Fruit fly (Drosophila melanogaster) whole organism, wandering third instar larva: Measurements from ENCODE around the gene Ogg1.

ENCODE experiments used
- CG32264 ChIP-seq: fragments of 200-800 bp; sonication (Bioruptor generic); optimal IDR thresholded peaks from 2 replicates; lab custom pipeline; 2016; ENCODE audit warnings: missing biosample characterization, missing genetic modification characterization
- br ChIP-seq: fragments of 200-800 bp; sonication (Bioruptor generic); optimal IDR thresholded peaks from 2 replicates; lab custom pipeline; 2016; ENCODE audit warnings: missing biosample characterization, missing genetic modification characterization
- ey ChIP-seq: fragments of 200-800 bp; sonication (Bioruptor generic); optimal IDR thresholded peaks from 2 replicates; lab custom pipeline; 2016; ENCODE audit warnings: missing biosample characterization, missing genetic modification characterization
- h ChIP-seq: fragments of 200-800 bp; sonication (Bioruptor generic); optimal IDR thresholded peaks from 3 replicates; lab custom pipeline; 2016; ENCODE audit warnings: missing biosample characterization, mild to moderate bottlenecking, missing genetic modification characterization
- woc ChIP-seq: sonication (Bioruptor generic); optimal IDR thresholded peaks from 2 replicates; lab custom pipeline; 2016; ENCODE audit warnings: missing biosample characterization, mild to moderate bottlenecking, missing genetic modification characterization

DNA sequence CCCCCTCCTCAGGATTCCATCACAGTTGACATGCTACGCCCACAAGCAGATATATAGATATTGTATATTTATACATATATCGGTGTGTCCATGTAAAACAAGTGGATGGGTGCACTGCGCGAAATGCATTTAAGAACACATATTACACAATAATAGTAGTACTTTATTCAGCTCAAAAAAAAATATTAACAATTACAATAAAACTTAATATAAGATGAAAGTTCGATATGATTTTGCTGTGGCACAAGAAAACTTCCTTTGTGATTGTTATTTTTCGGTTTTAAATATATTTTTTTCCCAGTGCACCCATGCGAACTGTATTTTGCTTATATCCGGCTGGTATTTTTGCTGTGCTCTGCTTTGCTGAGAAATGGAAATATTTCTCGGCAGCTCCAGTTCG is 41.3 kb downstream of the Ogg1 start:
- no peak for TF ChIP-seq woc (GFP tag; lab: Kevin White, UChicago)
- TF ChIP-seq ey (GFP tag; lab: Kevin White, UChicago) = no peak
- TF ChIP-seq h (GFP tag; lab: Kevin White, UChicago) = no peak
- no peak for TF ChIP-seq CG32264 (GFP tag; lab: Kevin White, UChicago)
- TF ChIP-seq br (GFP tag; lab: Kevin White, UChicago) = no peak
